Worm (Caenorhabditis elegans): ENCODE measurements around the gene srh-293.
"Not testable (repeated sequence)": the region's sequence is repeated elsewhere in the genome, so short reads cannot be mapped to it uniquely, and the experiment has no call there.

srh-293 gene

DNA sequence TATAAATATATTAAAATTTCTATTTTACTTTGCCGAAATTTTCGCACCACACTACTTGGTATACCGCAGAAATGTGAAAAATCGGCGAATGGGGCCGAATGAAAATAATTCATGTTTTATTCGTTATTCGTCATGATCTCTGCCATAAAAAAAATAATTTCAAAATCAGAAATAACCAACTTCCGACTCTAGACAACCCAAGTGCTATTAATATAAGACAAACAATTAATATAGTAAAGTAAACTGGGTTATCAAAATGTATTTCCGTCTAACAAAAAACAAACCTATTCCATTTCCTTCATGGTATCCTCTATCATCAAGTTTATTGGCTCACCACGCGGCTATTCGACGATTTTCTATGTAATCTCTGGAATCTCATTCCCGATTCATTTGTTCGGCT, at the start of gene srh-293:
Gene srh-293 (plus strand): TSS at position 301 of the 400 bp plus-strand sequence.
- TF ChIP-seq unc-62 (GFP tag; optimal IDR thresholded peaks at IDR 0.05) = no peak

DNA sequence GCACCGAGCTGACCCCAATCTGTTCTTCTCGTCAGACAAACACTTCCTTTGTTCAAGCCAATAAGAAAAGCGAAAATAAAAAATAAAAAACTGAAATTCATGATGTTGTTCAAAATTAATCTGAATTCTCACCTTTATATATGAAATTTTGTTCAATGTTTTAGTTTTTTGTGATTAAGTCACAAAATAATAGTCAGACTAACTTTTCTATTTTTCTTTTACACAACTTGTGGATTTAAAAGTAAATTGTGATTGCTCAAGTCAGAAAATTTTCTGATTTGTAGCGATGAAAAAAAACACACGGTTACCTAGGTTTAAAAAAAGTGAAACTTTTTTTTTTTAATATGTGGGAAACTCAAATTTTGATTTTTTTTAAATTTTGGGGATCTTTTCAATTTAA, 48.2 kb upstream of the srh-293 start, which contains the start of gene abf-3:
Gene abf-3 (minus strand): TSS at position 101 of the 400 bp plus-strand sequence.
- TF ChIP-seq unc-62 (GFP tag; optimal IDR thresholded peaks at IDR 0.05) = no peak

DNA sequence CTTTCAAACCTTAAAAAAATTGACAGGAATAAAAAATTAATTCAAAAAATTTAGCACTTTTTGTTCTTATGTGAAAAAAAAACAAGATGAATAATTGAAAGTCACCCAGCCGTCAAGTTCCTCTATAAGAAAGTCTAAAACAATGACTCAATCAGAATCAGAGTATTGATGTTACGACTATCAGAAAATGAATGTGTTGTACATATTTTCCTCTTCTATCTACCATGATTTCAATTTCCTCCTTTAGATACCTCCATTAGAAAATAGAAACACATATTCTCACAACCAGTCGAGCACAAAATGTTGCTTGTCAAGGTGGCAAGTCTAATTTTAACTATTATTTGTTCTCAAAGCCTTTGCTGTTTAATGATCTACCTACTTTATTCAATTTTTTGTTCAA, 46.0 kb upstream of the srh-293 start, which contains the start of gene srbc-48:
Gene srbc-48 (plus strand): TSS at position 301 of the 400 bp plus-strand sequence.
- TF ChIP-seq unc-62 (GFP tag; optimal IDR thresholded peaks at IDR 0.05) = no peak

DNA sequence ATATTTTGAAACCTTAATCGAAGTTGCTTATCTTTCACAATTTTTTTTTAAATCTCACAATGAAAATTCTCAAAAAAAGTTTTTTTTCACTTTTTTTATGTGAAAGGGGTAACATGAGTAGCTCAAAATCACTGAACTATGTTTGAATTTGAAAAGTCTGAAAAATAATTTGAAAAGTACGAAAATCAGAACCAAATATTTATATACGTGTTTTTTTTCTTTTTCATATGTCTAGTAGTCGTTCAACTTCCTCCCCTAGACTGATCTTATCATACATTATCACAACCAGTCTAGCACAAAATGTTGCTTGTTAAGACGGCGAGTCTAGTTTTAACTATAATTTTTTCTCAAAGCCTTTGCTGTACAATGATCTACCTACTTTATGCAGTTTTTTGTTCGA, 44.5 kb upstream of the srh-293 start, which contains the start of gene srbc-49:
Gene srbc-49 (plus strand): TSS at position 301 of the 400 bp plus-strand sequence.
- no peak for TF ChIP-seq unc-62 (GFP tag; optimal IDR thresholded peaks at IDR 0.05)

DNA sequence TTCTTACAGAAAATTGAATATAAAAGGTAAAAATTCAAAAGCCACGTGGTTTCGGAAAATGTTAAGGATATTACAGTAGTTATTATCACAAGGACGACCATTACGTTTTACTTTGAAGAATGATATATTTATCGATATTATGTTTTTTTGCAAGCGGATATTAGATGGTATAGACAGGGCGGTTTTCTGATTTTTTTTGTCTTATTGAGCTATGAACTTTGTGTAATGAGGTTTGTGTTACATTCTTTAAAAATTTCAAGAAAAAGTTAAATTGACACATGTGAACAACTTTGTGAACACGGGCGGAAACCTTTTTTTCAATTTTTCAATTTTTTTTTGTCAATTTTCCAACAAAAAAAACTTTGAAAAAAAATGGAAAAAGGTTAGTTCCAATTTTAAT, 41.1 kb upstream of the srh-293 start, which contains the start of gene srbc-50:
Gene srbc-50 (minus strand): TSS at position 101 of the 400 bp plus-strand sequence.
- TF ChIP-seq unc-62 (GFP tag; optimal IDR thresholded peaks at IDR 0.05) = no peak

DNA sequence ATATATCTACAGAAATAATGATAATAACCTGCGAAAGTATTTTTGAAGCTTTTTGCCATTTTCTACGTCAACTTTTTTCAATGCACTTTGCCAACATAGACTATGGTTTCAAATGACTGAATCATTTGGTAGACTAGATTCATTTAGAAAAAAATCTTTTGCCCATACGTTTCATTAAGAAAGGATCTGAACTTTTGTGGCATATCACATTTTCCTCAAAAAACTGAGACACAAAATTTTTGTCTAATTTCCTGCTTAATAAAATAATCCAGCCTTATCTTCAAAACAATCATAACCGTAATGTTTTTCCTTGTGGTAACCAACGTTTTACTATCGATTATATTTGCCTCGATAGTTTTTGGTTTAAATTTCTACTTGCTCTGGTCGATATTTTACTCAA, 39.8 kb upstream of the srh-293 start, which contains the start of gene srbc-51:
Gene srbc-51 (plus strand): TSS at position 301 of the 400 bp plus-strand sequence.
- no peak for TF ChIP-seq unc-62 (GFP tag; optimal IDR thresholded peaks at IDR 0.05)

DNA sequence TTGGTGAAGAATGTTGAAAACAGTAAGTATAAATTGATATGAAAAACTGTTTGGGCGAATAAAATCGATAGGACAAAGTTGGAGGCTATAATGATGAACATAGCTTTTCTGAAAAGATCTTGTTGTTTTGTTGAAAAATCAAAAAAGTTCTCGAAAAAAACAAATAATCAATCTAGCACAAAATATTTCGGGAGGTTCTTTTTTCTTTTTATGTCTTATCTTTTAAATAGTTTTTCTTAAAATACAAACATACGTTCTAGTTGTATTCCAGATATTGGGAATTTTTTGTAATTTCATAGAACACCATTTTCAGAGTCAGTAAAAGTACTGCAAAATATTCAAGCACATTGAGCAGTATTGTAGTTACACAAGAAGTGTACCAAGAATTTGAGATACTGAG, 36.0 kb upstream of the srh-293 start, which contains the start of gene srbc-55:
Gene srbc-55 (minus strand): TSS at position 101 of the 400 bp plus-strand sequence.
- TF ChIP-seq unc-62 (GFP tag; optimal IDR thresholded peaks at IDR 0.05) = no peak

DNA sequence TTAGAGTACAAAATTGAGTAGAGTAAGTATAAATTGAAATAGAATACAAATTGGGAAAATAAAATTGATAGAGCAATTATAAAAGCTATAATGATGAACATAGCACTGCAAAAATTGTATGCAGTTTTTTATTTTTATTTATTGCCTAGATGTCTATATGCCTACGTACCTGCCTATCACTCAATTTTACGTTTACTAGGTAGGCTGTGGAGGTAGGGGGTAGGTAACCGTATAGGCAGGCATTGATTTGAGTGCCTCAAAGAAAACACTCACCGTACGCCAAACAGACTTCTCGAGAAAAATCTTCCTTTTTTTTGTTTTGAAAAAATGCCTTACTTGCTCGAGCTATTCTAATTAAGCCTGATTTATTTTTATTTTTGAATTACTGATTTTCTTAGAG, 34.4 kb upstream of the srh-293 start, which contains the start of gene srbc-56:
Gene srbc-56 (minus strand): TSS at position 101 of the 400 bp plus-strand sequence.
- no peak for TF ChIP-seq unc-62 (GFP tag; optimal IDR thresholded peaks at IDR 0.05)

DNA sequence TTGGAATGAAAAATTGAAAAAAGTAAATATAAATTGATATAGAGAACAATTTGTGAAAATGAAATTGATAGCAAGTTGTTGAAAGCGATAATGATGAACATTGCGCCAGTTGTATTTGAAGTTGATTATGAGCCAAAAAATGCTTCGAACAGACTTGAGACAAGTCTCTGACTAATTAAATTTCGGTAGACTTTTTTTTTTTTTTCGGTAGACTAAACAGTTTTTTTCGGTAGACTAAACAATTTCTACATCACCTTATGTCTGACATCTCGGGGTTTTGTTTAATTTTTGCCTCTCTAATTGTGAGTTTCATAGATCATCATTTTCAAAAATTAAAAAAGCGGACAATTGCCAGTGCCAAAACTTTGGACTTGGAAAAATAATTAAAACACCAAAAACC, 32.3 kb upstream of the srh-293 start, which contains the start of gene srbc-54:
Gene srbc-54 (minus strand): TSS at position 101 of the 400 bp plus-strand sequence.
- TF ChIP-seq unc-62 (GFP tag; optimal IDR thresholded peaks at IDR 0.05) = no peak

DNA sequence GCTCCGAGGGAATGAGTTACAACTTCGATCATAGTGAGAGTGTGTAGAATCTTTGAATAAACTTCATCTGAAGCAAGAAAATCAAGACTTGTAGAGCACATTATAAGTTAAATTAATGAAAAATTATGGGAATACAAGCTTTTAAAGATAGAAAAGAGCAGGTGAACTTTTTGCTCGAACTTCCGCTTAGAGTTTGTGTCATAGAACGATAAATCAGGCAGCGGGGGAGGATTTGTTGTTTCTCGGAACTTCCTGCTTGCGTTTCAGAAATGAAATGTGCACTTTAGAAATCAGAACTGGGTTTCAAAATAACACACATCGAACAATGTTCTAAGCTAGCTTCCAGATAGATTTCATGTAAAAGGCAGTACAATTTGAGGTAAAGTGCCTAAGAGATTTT, 24.8 kb upstream of the srh-293 start, which contains the start of gene srh-149:
Gene srh-149 (minus strand): TSS at position 101 of the 400 bp plus-strand sequence.
- TF ChIP-seq unc-62 (GFP tag; optimal IDR thresholded peaks at IDR 0.05) = no peak

DNA sequence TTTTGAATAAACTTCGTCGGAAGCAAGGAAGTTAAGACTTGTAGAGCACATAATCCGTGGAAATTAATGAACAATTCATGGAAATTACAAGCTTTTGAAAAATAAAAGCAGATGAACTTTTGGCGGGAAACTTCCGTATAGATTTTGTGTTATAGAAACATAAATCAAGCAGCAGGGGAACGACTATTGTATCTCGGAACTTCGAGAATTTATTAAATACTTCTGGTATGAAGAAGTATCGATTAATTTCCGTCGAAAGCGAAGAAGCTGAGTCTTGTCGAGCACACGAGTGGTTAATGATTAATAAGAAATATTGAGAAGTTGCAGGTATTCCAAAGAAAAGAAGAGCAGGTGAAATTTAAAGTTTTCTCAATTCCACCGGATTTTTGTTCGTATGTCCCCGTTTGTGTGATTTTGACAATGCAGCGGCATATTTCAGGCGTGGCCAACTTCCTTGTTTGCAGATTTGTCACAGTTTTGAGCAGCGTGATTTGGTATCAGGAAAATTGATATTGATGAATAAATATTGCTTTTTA, 15.6 kb upstream of the srh-293 start, which contains the start of gene srh-147:
Gene srh-147 (minus strand): TSS at position 51 of the 536 bp plus-strand sequence.
- TF ChIP-seq unc-62 (GFP tag; optimal IDR thresholded peaks at IDR 0.05) = not testable (repeated sequence)

DNA sequence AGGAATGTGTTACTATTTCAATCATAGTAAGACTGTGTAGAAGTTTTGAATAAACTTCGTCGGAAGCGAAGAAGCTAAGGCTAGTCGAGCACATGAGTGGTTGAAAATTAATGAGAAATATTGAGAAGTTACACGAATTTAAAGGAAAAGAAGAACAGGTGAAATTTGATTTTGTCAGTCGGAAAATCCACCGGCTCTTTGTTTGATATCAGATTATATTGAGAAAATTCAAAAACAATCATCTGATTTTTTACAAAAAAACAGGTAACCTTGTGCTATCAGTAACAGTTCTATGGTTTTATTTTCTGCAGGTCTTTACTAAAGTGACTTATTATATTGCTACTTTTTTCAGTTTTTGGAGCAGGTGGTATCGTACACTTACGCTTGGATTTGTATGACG, 7.6 kb upstream of the srh-293 start, which contains the start of gene srh-148:
Gene srh-148 (minus strand): TSS at position 101 of the 400 bp plus-strand sequence.
- TF ChIP-seq unc-62 (GFP tag; optimal IDR thresholded peaks at IDR 0.05) = no peak

DNA sequence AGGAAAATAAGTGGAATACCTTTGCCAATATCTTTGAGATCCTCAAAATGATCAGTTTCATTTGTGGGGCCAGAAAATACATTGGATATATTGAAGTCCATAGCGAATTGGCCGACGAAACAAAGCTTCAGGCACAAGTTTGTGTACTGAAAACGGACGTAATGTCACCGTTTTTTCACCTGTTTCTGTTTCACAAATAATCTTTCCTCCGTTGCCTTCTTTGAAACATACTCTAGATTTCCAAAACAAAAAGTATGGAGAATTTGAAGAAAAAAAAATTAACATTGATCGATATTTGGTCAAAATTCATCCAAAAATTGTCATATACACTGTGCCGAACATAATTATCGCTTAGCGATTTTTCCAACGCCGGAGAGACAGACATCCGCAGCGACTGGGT, 3.3 kb upstream of the srh-293 start, which contains the start of gene srz-12:
Gene srz-12 (minus strand): TSS at position 101 of the 400 bp plus-strand sequence.
- no peak for TF ChIP-seq unc-62 (GFP tag; optimal IDR thresholded peaks at IDR 0.05)

DNA sequence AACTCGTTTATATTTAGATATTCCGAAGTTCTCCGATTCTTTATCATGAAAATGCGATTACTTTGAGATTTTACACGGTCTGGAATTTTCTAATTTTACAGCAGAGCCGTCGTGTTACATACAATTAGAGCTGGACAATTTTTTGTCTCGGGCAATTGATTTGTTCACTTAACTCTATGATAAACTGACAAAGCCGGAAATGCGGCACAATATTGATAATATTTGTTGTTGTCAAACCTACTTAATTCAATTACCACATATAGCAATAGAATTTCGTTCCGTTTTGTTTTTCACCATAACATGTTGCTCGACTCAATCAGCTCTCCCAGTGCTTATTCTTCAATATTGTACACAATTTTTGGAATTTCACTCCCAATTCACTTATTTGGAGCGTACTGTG, 2.9 kb upstream of the srh-293 start, which contains the start of gene srh-299:
Gene srh-299 (plus strand): TSS at position 301 of the 400 bp plus-strand sequence.
- TF ChIP-seq unc-62 (GFP tag; optimal IDR thresholded peaks at IDR 0.05) = no peak

DNA sequence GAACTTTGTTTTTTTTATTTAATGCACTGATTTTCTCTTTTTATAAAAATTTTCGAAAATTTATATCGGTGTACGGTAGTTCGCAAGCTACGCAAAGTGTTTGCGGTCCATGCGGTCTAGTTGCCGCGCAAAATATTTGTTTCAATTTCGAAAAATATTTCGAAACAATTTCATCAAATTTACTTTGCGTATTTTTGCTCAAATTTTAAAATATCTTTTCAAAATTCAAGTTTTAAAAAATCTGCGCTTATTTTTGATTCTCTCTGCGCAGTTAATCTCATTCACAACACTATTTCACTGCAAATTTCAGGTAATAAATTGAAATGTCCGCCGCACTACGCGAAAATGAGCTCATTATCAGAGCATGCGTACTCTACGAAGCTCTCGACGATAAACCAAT, 1.4 kb downstream of the srh-293 start, which contains the start of gene fbxa-197:
Gene fbxa-197 (plus strand): TSS at position 301 of the 400 bp plus-strand sequence.
- TF ChIP-seq unc-62 (GFP tag; optimal IDR thresholded peaks at IDR 0.05) = no peak

DNA sequence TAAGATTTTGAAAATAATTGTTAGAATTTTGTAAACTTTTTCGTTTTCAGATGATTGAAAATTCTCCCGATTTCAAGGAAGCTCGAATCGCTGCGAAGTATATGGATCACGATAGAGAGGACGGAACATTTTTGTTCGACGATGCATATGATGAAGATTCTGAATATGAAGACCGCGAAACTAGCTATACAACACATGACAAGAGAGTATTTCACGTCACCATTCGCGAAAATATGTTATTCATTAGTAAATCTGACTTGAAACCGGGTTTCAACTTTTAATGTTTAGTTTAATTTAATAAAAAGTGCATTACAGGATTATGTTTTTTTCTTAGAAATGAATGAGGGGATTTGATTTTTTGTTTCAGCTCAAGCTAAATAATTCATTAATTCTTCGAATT, 4.4 kb downstream of the srh-293 start, which contains the start of gene str-57:
Gene str-57 (plus strand): TSS at position 301 of the 400 bp plus-strand sequence.
- no peak for TF ChIP-seq unc-62 (GFP tag; optimal IDR thresholded peaks at IDR 0.05)

Measured in whole organism, dauer.